Worm (Caenorhabditis elegans) whole organism, L2 larva: ENCODE measurements around the gene pha-2.

Experiments used
- F13H6.1 ChIP-seq: sonication (generic microtip); optimal IDR thresholded peaks from 2 replicates; lab custom pipeline; 2016; ENCODE audit warnings: missing genetic modification characterization, missing compliant biosample characterization
- ama-1 ChIP-seq: fragments of 150-350 bp; optimal IDR thresholded peaks from 2 replicates; lab custom pipeline; 2018; ENCODE audit warnings: inconsistent platforms
- dmd-4 ChIP-seq: sonication (generic microtip); optimal IDR thresholded peaks from 2 replicates; lab custom pipeline; 2017; ENCODE audit warnings: missing biosample characterization, missing genetic modification characterization
- lin-13 ChIP-seq: fragments of 150-350 bp; optimal IDR thresholded peaks from 2 replicates; lab custom pipeline; 2014; ENCODE audit warnings: missing biosample characterization, missing genetic modification reagents, missing genetic modification characterization
- lin-39 ChIP-seq: fragments of 150-350 bp; optimal IDR thresholded peaks from 2 replicates; lab custom pipeline; 2014; ENCODE audit warnings: missing biosample characterization, missing genetic modification reagents, missing genetic modification characterization
- mbf-1 ChIP-seq: sonication (generic microtip); optimal IDR thresholded peaks from 2 replicates; lab custom pipeline; 2017; ENCODE audit warnings: missing biosample characterization, missing genetic modification characterization
- ztf-4 ChIP-seq: fragments of 150-350 bp; optimal IDR thresholded peaks from 2 replicates; lab custom pipeline; 2014; ENCODE audit warnings: missing biosample characterization, missing genetic modification characterization

- no peak for TF ChIP-seq ztf-4 (tag; lab: Kevin White, UChicago)
- no peak for TF ChIP-seq dmd-4 (tag; lab: Kevin White, UChicago)
- no peak for TF ChIP-seq F13H6.1 (tag; lab: Kevin White, UChicago)
- TF ChIP-seq ama-1 (lab: Kevin White, UChicago): no peak
- TF ChIP-seq lin-39 (tag; lab: Kevin White, UChicago): no peak
- TF ChIP-seq mbf-1 (tag; lab: Kevin White, UChicago): no peak
- TF ChIP-seq lin-13 (GFP tag; lab: Kevin White, UChicago): no peak
Measured at ce11 chrX:609553-609952, 27.2 kb downstream of the pha-2 start.
